Worm (Caenorhabditis elegans): ENCODE results near the gene B0280.7.

The B0280.7 gene

DNA sequence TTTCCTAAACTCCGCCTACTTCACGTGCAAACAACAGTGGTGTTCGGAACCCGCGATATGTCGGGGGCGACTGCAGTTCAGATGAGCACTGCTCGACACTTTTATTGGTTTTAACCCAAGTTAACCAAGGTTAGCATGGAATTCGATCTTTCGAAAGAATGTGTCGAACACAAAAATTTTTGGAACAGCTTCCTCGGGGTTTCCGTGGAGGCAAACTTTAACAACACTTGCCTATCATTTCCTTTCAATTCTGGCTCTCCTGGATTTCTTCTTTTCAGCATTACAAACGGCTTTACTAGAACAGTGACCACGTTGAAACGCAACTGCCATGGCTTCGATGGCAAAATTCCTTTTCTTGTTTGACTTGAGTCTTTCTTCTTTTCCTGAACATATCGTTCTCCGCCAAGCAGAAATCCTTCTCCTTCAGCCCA is 29.6 kb upstream of the B0280.7 start (continued):
- TF ChIP-seq nhr-47 (tag; optimal IDR thresholded peaks at IDR 0.05) (peak; percentile 42), hlh-17 (GFP tag; optimal IDR thresholded peaks at IDR 0.05; ENCODE audit: borderline replicate concordance) (no peak)

DNA sequence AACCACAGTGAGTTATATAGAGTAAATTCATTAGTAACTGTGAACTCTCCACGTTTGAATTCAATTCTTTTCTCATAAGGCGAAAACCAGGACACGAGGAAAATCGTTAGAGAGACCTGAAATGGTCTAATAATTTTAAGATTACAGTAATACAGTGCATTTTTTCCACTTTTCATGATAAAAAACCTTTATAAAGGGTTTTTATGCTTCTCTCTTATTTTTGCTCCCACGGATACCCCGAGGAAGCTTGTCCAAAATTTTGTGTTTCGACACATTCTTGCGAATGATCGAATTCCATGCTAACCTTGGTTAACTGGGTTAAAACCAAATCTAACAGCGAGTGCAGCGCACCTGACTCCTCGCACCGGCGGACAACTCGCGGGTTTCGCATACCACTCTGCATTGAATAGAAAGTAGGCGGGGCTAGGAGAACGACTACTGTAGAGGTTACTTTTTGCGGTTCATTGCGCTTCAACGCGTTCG is 28.6 kb upstream of the B0280.7 start:
- TF ChIP-seq lsy-2 (tag; optimal IDR thresholded peaks at IDR 0.05) (peak in 1 of 2 experiments; percentile 41), blmp-1 (tag; optimal IDR thresholded peaks at IDR 0.05) (no peak), F16B12.6 (tag; optimal IDR thresholded peaks at IDR 0.05) (no peak), skn-1 (tag; optimal IDR thresholded peaks at IDR 0.05) (no peak), aha-1 (tag; optimal IDR thresholded peaks at IDR 0.05) (no peak), grh-1 (GFP tag; IDR thresholded peaks at IDR 0.05) (peak; percentile 67), dsc-1 (tag; optimal IDR thresholded peaks at IDR 0.05) (no peak), elt-2 (tag; optimal IDR thresholded peaks at IDR 0.05) (peak; percentile 46), pqm-1 (tag; optimal IDR thresholded peaks at IDR 0.05) (no peak), ceh-63 (GFP tag; optimal IDR thresholded peaks at IDR 0.05) (no peak), lin-13 (GFP tag; optimal IDR thresholded peaks at IDR 0.05) (no peak), C04F5.9 (tag; optimal IDR thresholded peaks at IDR 0.05) (no peak), zip-4 (GFP tag; optimal IDR thresholded peaks at IDR 0.05) (no peak), pag-3 (tag; optimal IDR thresholded peaks at IDR 0.05; ENCODE audit: borderline replicate concordance, insufficient read depth) (no peak), unc-62 (GFP tag; optimal IDR thresholded peaks at IDR 0.05) (no peak), egl-27 (tag; optimal IDR thresholded peaks at IDR 0.05) (no peak), lin-14 (GFP tag; optimal IDR thresholded peaks at IDR 0.05) (peak; percentile 44), fos-1 (tag; optimal IDR thresholded peaks at IDR 0.05) (no peak), hlh-17 (GFP tag; optimal IDR thresholded peaks at IDR 0.05; ENCODE audit: borderline replicate concordance) (no peak), nhr-90 (tag; optimal IDR thresholded peaks at IDR 0.05; ENCODE audit: poor library complexity) (peak; percentile 83), nhr-76 (tag; optimal IDR thresholded peaks at IDR 0.05) (no peak), tlp-1 (tag; optimal IDR thresholded peaks at IDR 0.05) (no peak), ets-5 (GFP tag; IDR thresholded peaks at IDR 0.05) (no peak), fkh-10 (GFP tag; optimal IDR thresholded peaks at IDR 0.05) (no peak), nhr-47 (tag; optimal IDR thresholded peaks at IDR 0.05) (peak; percentile 70), nhr-237 (tag; optimal IDR thresholded peaks at IDR 0.05) (no peak), unc-86 (tag; optimal IDR thresholded peaks at IDR 0.05) (no peak), mep-1 (tag; optimal IDR thresholded peaks at IDR 0.05) (no peak), efl-1 (optimal IDR thresholded peaks at IDR 0.05) (peak; percentile 28 to 43), efl-1 (GFP tag; optimal IDR thresholded peaks at IDR 0.05 in 1 of 2) (peak in 1 of 2 experiments; percentile 62), egl-13 (tag; optimal IDR thresholded peaks at IDR 0.05) (no peak), aly-2 (tag; optimal IDR thresholded peaks at IDR 0.05) (no peak), ama-1 (optimal IDR thresholded peaks at IDR 0.05) (peak; percentile 43), lin-15B (tag; optimal IDR thresholded peaks at IDR 0.05) (no peak), nhr-84 (tag; optimal IDR thresholded peaks at IDR 0.05) (no peak), ces-1 (GFP tag; optimal IDR thresholded peaks at IDR 0.05) (no peak), alr-1 (tag; optimal IDR thresholded peaks at IDR 0.05; ENCODE audit: borderline replicate concordance) (no peak), rnt-1 (tag; optimal IDR thresholded peaks at IDR 0.05) (peak; percentile 66), efl-3 (GFP tag; optimal IDR thresholded peaks at IDR 0.05) (no peak), C16A3.4 (tag; optimal IDR thresholded peaks at IDR 0.05) (no peak), nhr-85 (tag) (peak; percentile 94), hpl-2 (GFP tag; optimal IDR thresholded peaks at IDR 0.05) (no peak), ceh-88 (GFP tag; IDR thresholded peaks at IDR 0.05) (peak; percentile 41; the same call in 1 of the 2 replicates), ztf-11 (tag; optimal IDR thresholded peaks at IDR 0.05) (no peak), fkh-8 (tag; optimal IDR thresholded peaks at IDR 0.05) (no peak), mdl-1 (tag; optimal IDR thresholded peaks at IDR 0.05) (no peak), sox-4 (tag; optimal IDR thresholded peaks at IDR 0.05) (no peak), dpl-1 (GFP tag; optimal IDR thresholded peaks at IDR 0.05) (no peak), elt-3 (tag; optimal IDR thresholded peaks at IDR 0.05) (no peak), Y116A8C.19 (tag; optimal IDR thresholded peaks at IDR 0.05; ENCODE audit: borderline replicate concordance) (no peak), swsn-7 (tag; optimal IDR thresholded peaks at IDR 0.05) (peak; percentile 39)
